Worm (Caenorhabditis elegans) whole organism, L4 larva: Measurements from ENCODE around the gene str-172.

Experiments
- ceh-28 ChIP-seq: fragments of 150-350 bp; optimal IDR thresholded peaks from 2 replicates; lab custom pipeline; 2014; ENCODE audit warnings: missing biosample characterization, missing genetic modification reagents, missing genetic modification characterization
- ceh-82 ChIP-seq: sonication (generic microtip); optimal IDR thresholded peaks from 2 replicates; lab custom pipeline; 2017; ENCODE audit warnings: missing biosample characterization, missing genetic modification characterization
- egl-27 ChIP-seq: sonication (generic microtip); optimal IDR thresholded peaks from 3 replicates; lab custom pipeline; 2017; ENCODE audit warnings: missing biosample characterization, missing genetic modification reagents, missing genetic modification characterization
- pqm-1 ChIP-seq: sonication (generic microtip); optimal IDR thresholded peaks from 2 replicates; lab custom pipeline; 2017; ENCODE audit warnings: missing biosample characterization, missing genetic modification characterization

DNA sequence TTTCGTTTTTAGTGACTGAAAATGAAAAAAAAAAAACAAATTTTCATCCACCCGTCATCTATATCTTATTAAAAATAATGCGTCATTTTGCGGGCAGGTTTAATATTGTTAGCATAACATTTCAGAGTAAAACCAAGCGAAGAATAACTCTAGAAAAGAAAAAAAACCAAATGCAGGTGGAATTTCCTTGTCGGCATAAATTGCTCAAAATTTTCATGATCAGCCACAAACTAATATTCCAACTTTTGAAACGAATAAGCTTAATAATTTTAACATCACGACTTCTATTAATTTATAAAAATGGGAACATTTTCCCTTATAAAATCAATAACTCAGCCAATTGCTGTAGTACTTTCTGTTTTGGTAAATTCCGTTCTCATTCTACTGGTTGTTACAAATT is 48.2 kb upstream of the str-172 start, which contains the start of gene str-155:
- TF ChIP-seq pqm-1 (tag; lab: Kevin White, UChicago) (no peak), ceh-82 (tag; lab: Kevin White, UChicago) (no peak), egl-27 (tag; lab: Kevin White, UChicago) (no peak), ceh-28 (tag; lab: Kevin White, UChicago) (no peak)
